Worm (Caenorhabditis elegans) whole organism, L1 larva: ENCODE data around the gene cut-2.

Experiments used
- hlh-17 ChIP-seq: fragments of 200-800 bp; sonication (Bioruptor generic); optimal IDR thresholded peaks from 2 replicates; lab custom pipeline; 2018; ENCODE audit warnings: missing genetic modification characterization, mild to moderate bottlenecking, missing compliant biosample characterization, moderate library complexity, borderline replicate concordance
- mdl-1 ChIP-seq, 2 experiments: fragments of 150-350 bp; optimal IDR thresholded peaks; 2 replicates each; lab custom pipeline; 2014 to 2017; ENCODE audit warnings: missing biosample characterization in 2 of 2, missing genetic modification characterization in 2 of 2, inconsistent platforms in 1 of 2
- pax-3 ChIP-seq: fragments of 200-800 bp; sonication (Bioruptor generic); optimal IDR thresholded peaks from 2 replicates; lab custom pipeline; 2018; ENCODE audit warnings: mild to moderate bottlenecking, missing genetic modification characterization, moderate library complexity, missing compliant biosample characterization
- rnt-1 ChIP-seq: sonication (generic microtip); optimal IDR thresholded peaks from 2 replicates; lab custom pipeline; 2016; ENCODE audit warnings: mild to moderate bottlenecking, missing genetic modification characterization, moderate library complexity, missing compliant biosample characterization
- unc-130 ChIP-seq: fragments of 150-350 bp; optimal IDR thresholded peaks from 2 replicates; lab custom pipeline; 2017; ENCODE audit warnings: missing biosample characterization, missing genetic modification characterization, inconsistent platforms
- zag-1 ChIP-seq: fragments of 150-350 bp; optimal IDR thresholded peaks from 2 replicates; lab custom pipeline; 2014; ENCODE audit warnings: missing biosample characterization, missing genetic modification characterization

- TF ChIP-seq unc-130 (tag; lab: Kevin White, UChicago), result no peak
- TF ChIP-seq mdl-1 (tag; optimal IDR thresholded peaks at IDR 0.05; lab: Kevin White, UChicago), result peak in 1 of 2 experiments; percentile 84
- TF ChIP-seq rnt-1, result peak; percentile 72
- TF ChIP-seq zag-1 (tag; lab: Kevin White, UChicago), result no peak
- no peak for TF ChIP-seq hlh-17 (GFP tag; lab: Kevin White, UChicago)
- peak; percentile 58 for TF ChIP-seq pax-3 (tag; lab: Kevin White, UChicago)
Observed at ce11 chrV:13462974-13463373, 48.2 kb downstream of the cut-2 start, which contains the start of gene frm-10.
